Worm (Caenorhabditis elegans) whole organism, L1 larva: ENCODE results near the gene dhs-13.

Experiments used
- F16B12.6 ChIP-seq: fragments of 150-350 bp; optimal IDR thresholded peaks from 2 replicates; lab custom pipeline; 2014; ENCODE audit warnings: missing biosample characterization, missing genetic modification characterization
- alr-1 ChIP-seq: fragments of 200-800 bp; sonication (Bioruptor generic); optimal IDR thresholded peaks from 2 replicates; lab custom pipeline; 2018; ENCODE audit warnings: borderline replicate concordance, mild to moderate bottlenecking, missing genetic modification characterization, missing compliant biosample characterization
- aly-2 ChIP-seq: fragments of 150-350 bp; optimal IDR thresholded peaks from 2 replicates; lab custom pipeline; 2014; ENCODE audit warnings: missing biosample characterization, missing genetic modification characterization
- blmp-1 ChIP-seq: fragments of 150-350 bp; optimal IDR thresholded peaks from 2 replicates; lab custom pipeline; 2014; ENCODE audit warnings: missing biosample characterization, missing genetic modification characterization
- ceh-63 ChIP-seq: fragments of 200-800 bp; sonication (Bioruptor generic); optimal IDR thresholded peaks from 2 replicates; lab custom pipeline; 2018; ENCODE audit warnings: mild to moderate bottlenecking, missing genetic modification characterization, missing compliant biosample characterization
- ces-1 ChIP-seq: fragments of 150-350 bp; optimal IDR thresholded peaks from 2 replicates; lab custom pipeline; 2014; ENCODE audit warnings: missing biosample characterization, missing genetic modification reagents, missing genetic modification characterization
- dsc-1 ChIP-seq: sonication (generic microtip); optimal IDR thresholded peaks from 2 replicates; lab custom pipeline; 2016; ENCODE audit warnings: mild to moderate bottlenecking, missing genetic modification characterization, missing compliant biosample characterization
- efl-1 ChIP-seq, 4 experiments: fragments of 150-350 bp; optimal IDR thresholded peaks in 3 of 4; peaks in 1 of 4; 1 replicate in 1 of 4; 2 replicates in 3 of 4; lab custom pipeline; 2014; ENCODE audit warnings: missing biosample characterization in 2 of 4, missing genetic modification characterization in 2 of 4, missing genetic modification reagents in 2 of 4
- efl-3 ChIP-seq: fragments of 200-800 bp; sonication (Bioruptor generic); optimal IDR thresholded peaks from 2 replicates; lab custom pipeline; 2018; ENCODE audit warnings: mild to moderate bottlenecking, missing genetic modification characterization, missing compliant biosample characterization
- egl-13 ChIP-seq: sonication (generic microtip); optimal IDR thresholded peaks from 2 replicates; lab custom pipeline; 2016; ENCODE audit warnings: missing genotype, missing genetic modification reagents, missing genetic modification characterization, missing compliant biosample characterization
- egl-27 ChIP-seq, 2 experiments: fragments of 150-350 bp in 1 of 2; sonication (generic microtip); optimal IDR thresholded peaks; 3 replicates each; lab custom pipeline; 2017 to 2018; ENCODE audit warnings: missing biosample characterization in 2 of 2, missing genetic modification characterization in 2 of 2, missing genetic modification reagents in 2 of 2
- elt-2 ChIP-seq: sonication (generic microtip); optimal IDR thresholded peaks from 2 replicates; lab custom pipeline; 2016; ENCODE audit warnings: missing genetic modification characterization, mild to moderate bottlenecking, inconsistent platforms, missing compliant biosample characterization, missing genetic modification reagents
- isw-1 ChIP-seq: fragments of 200-800 bp; sonication (Bioruptor generic); IDR thresholded peaks from 2 replicates; pipeline ENCODE4 v1.3.6; 2022; ENCODE audit warnings: missing genetic modification characterization, missing compliant biosample characterization
- lin-35 ChIP-seq, 2 experiments: fragments of 150-350 bp; optimal IDR thresholded peaks; 2 replicates each; lab custom pipeline; 2014; ENCODE audit warnings: missing biosample characterization in 2 of 2, missing genetic modification characterization in 2 of 2, missing genetic modification reagents in 2 of 2
- mab-9 ChIP-seq: fragments of 200-800 bp; sonication (Bioruptor generic); IDR thresholded peaks from 2 replicates; pipeline ENCODE4 v1.3.6; 2022; ENCODE audit warnings: missing genetic modification reagents, missing genetic modification characterization, missing compliant biosample characterization
- mdl-1 ChIP-seq, 2 experiments: fragments of 150-350 bp; optimal IDR thresholded peaks; 2 replicates each; lab custom pipeline; 2014 to 2017; ENCODE audit warnings: missing biosample characterization in 2 of 2, missing genetic modification characterization in 2 of 2, inconsistent platforms in 1 of 2
- mef-2 ChIP-seq: fragments of 150-350 bp; optimal IDR thresholded peaks from 2 replicates; lab custom pipeline; 2014; ENCODE audit warnings: missing biosample characterization, missing genetic modification characterization
- mep-1 ChIP-seq: fragments of 150-350 bp; optimal IDR thresholded peaks from 2 replicates; lab custom pipeline; 2014; ENCODE audit warnings: missing biosample characterization, missing genetic modification characterization
- nhr-19 ChIP-seq: fragments of 200-800 bp; sonication (Bioruptor generic); conservative IDR thresholded peaks from 2 replicates; pipeline ENCODE4 v1.3.6; 2022; ENCODE audit warnings: missing genetic modification characterization, missing compliant biosample characterization
- nhr-20 ChIP-seq: sonication (generic microtip); optimal IDR thresholded peaks from 2 replicates; lab custom pipeline; 2016; ENCODE audit warnings: mild to moderate bottlenecking, missing genetic modification characterization, missing compliant biosample characterization
- nhr-237 ChIP-seq: fragments of 150-350 bp; optimal IDR thresholded peaks from 2 replicates; lab custom pipeline; 2014; ENCODE audit warnings: missing biosample characterization, missing genetic modification characterization
- nhr-28 ChIP-seq: fragments of 150-350 bp; optimal IDR thresholded peaks from 2 replicates; lab custom pipeline; 2014; ENCODE audit warnings: missing biosample characterization, missing genetic modification characterization
- nhr-47 ChIP-seq: sonication (generic microtip); optimal IDR thresholded peaks from 2 replicates; lab custom pipeline; 2016; ENCODE audit warnings: mild to moderate bottlenecking, missing genetic modification characterization, moderate library complexity, missing compliant biosample characterization
- nhr-71 ChIP-seq: sonication (generic microtip); optimal IDR thresholded peaks from 2 replicates; lab custom pipeline; 2016; ENCODE audit warnings: mild to moderate bottlenecking, missing genetic modification characterization, moderate library complexity, missing compliant biosample characterization
- nhr-76 ChIP-seq: sonication (generic microtip); optimal IDR thresholded peaks from 2 replicates; lab custom pipeline; 2017; ENCODE audit warnings: missing biosample characterization, missing genetic modification characterization
- nhr-77 ChIP-seq: fragments of 150-350 bp; optimal IDR thresholded peaks from 2 replicates; lab custom pipeline; 2014; ENCODE audit warnings: missing biosample characterization, missing genetic modification characterization
- nhr-84 ChIP-seq: sonication (generic microtip); optimal IDR thresholded peaks from 2 replicates; lab custom pipeline; 2017; ENCODE audit warnings: missing biosample characterization, missing genetic modification characterization
- nhr-85 ChIP-seq: sonication (generic microtip); peaks from one replicate; lab custom pipeline; 2016; ENCODE audit warnings: missing genetic modification characterization, inconsistent platforms, missing compliant biosample characterization
- nhr-90 ChIP-seq: sonication (generic microtip); optimal IDR thresholded peaks from 2 replicates; lab custom pipeline; 2016; ENCODE audit warnings: mild to moderate bottlenecking, missing genetic modification characterization, missing compliant biosample characterization; ENCODE audit not compliant: poor library complexity
- skn-1 ChIP-seq: fragments of 150-350 bp; optimal IDR thresholded peaks from 2 replicates; lab custom pipeline; 2014; ENCODE audit warnings: missing biosample characterization, missing genetic modification characterization
- sup-37 ChIP-seq: fragments of 200-800 bp; sonication (Bioruptor generic); optimal IDR thresholded peaks from 2 replicates; lab custom pipeline; 2018; ENCODE audit warnings: mild to moderate bottlenecking, missing genetic modification characterization, missing compliant biosample characterization
- swsn-7 ChIP-seq: sonication (generic microtip); optimal IDR thresholded peaks from 2 replicates; lab custom pipeline; 2016; ENCODE audit warnings: missing genetic modification characterization, missing compliant biosample characterization
- tbx-2 ChIP-seq: sonication (generic microtip); optimal IDR thresholded peaks from 2 replicates; lab custom pipeline; 2016; ENCODE audit warnings: missing genetic modification characterization, missing compliant biosample characterization
- unc-130 ChIP-seq: fragments of 150-350 bp; optimal IDR thresholded peaks from 2 replicates; lab custom pipeline; 2017; ENCODE audit warnings: missing biosample characterization, missing genetic modification characterization, inconsistent platforms
- unc-30 ChIP-seq: sonication (generic microtip); optimal IDR thresholded peaks from 2 replicates; lab custom pipeline; 2017; ENCODE audit warnings: missing biosample characterization, missing genetic modification characterization
- vab-15 ChIP-seq: sonication (generic microtip); optimal IDR thresholded peaks from 2 replicates; lab custom pipeline; 2017; ENCODE audit warnings: missing genotype, mild to moderate bottlenecking, missing genetic modification characterization, missing compliant biosample characterization
- zip-4 ChIP-seq: fragments of 200-800 bp; sonication (Bioruptor generic); optimal IDR thresholded peaks from 2 replicates; lab custom pipeline; 2018; ENCODE audit warnings: mild to moderate bottlenecking, missing genetic modification characterization, moderate library complexity, missing compliant biosample characterization

dhs-13 gene

ce11 chrV:1811035-1811434 is 39.5 kb upstream of the dhs-13 start, which contains the start of gene Y46H3A.4:
Y46H3A.4 (minus strand) TSS chrV:1811135.
- TF ChIP-seq isw-1 (GFP tag; lab: Robert Waterston, UW) (no peak), mef-2 (tag; lab: Kevin White, UChicago) (no peak), egl-27 (tag; optimal IDR thresholded peaks at IDR 0.05; lab: Kevin White, UChicago) (no peak), blmp-1 (tag; lab: Kevin White, UChicago) (no peak), dsc-1 (no peak), efl-1 (optimal IDR thresholded peaks at IDR 0.05; lab: Kevin White, UChicago) (no peak), efl-1 (GFP tag; optimal IDR thresholded peaks at IDR 0.05 in 1 of 2; lab: Kevin White, UChicago) (no peak), vab-15 (tag; lab: Kevin White, UChicago) (no peak), zip-4 (GFP tag; lab: Kevin White, UChicago) (no peak), mdl-1 (tag; optimal IDR thresholded peaks at IDR 0.05; lab: Kevin White, UChicago) (no peak), nhr-77 (tag; lab: Kevin White, UChicago) (no peak), F16B12.6 (tag; lab: Kevin White, UChicago) (no peak), nhr-71 (tag; lab: Kevin White, UChicago) (no peak), ceh-63 (GFP tag; lab: Kevin White, UChicago) (no peak), nhr-76 (tag; lab: Kevin White, UChicago) (no peak), mep-1 (tag; lab: Kevin White, UChicago) (no peak), egl-13 (no peak)
- TF ChIP-seq, all 84 proteins: peak for 0

ce11 chrV:1807160-1807559 is 35.6 kb upstream of the dhs-13 start, which contains the start of gene srt-42:
srt-42 (plus strand) TSS chrV:1807460.
- no peak for TF ChIP-seq tbx-2 (tag; lab: Kevin White, UChicago)
- no peak for TF ChIP-seq ces-1 (GFP tag; lab: Kevin White, UChicago)
- TF ChIP-seq lin-35 (GFP tag; optimal IDR thresholded peaks at IDR 0.05; lab: Kevin White, UChicago), result no peak
- no peak for TF ChIP-seq nhr-90 (tag; lab: Kevin White, UChicago)
- TF ChIP-seq nhr-84, result no peak
- no peak for TF ChIP-seq vab-15 (tag; lab: Kevin White, UChicago)
- TF ChIP-seq unc-30 (tag; lab: Kevin White, UChicago), result no peak
- TF ChIP-seq swsn-7 (tag; lab: Kevin White, UChicago), result no peak
- no peak for TF ChIP-seq nhr-19 (GFP tag; lab: Robert Waterston, UW)
- no peak for TF ChIP-seq isw-1 (GFP tag; lab: Robert Waterston, UW)
- no peak for TF ChIP-seq nhr-47 (tag; lab: Kevin White, UChicago)
- no peak for TF ChIP-seq elt-2 (tag; lab: Kevin White, UChicago)
- no peak for TF ChIP-seq efl-3 (GFP tag; lab: Kevin White, UChicago)
- TF ChIP-seq unc-130, result no peak
- no peak for TF ChIP-seq sup-37 (GFP tag; lab: Kevin White, UChicago)
- TF ChIP-seq aly-2 (tag; lab: Kevin White, UChicago), result no peak
- TF ChIP-seq nhr-28 (tag; lab: Kevin White, UChicago), result no peak
- TF ChIP-seq alr-1 (tag; lab: Kevin White, UChicago), result no peak

- no peak for TF ChIP-seq nhr-237 (tag; lab: Kevin White, UChicago)
- TF ChIP-seq mep-1 (tag; lab: Kevin White, UChicago), result peak; percentile 71
- TF ChIP-seq tbx-2 (tag; lab: Kevin White, UChicago), result no peak
- TF ChIP-seq nhr-20, result no peak
- peak; percentile 45 for TF ChIP-seq nhr-85 (tag; lab: Kevin White, UChicago)
- TF ChIP-seq nhr-77 (tag; lab: Kevin White, UChicago), result no peak
- no peak for TF ChIP-seq mab-9
- TF ChIP-seq skn-1, result peak; percentile 63
- TF ChIP-seq, all 84 proteins: peak for 3
These were observed 34.3 kb upstream of the dhs-13 start for ce11 chrV:1805724-1806316.
